Worm (Caenorhabditis elegans) whole organism, L4 larva: ENCODE data around the gene rabx-5.
A peak's percentile ranks its signal among the peaks of the same experiment; 100 is the strongest.

Experiments
- F10B5.3 ChIP-seq: sonication (generic microtip); optimal IDR thresholded peaks from 2 replicates; lab custom pipeline; 2016; ENCODE audit warnings: mild to moderate bottlenecking, missing genetic modification characterization, missing compliant biosample characterization
- T20F7.1 ChIP-seq: fragments of 200-800 bp; sonication (Bioruptor generic); optimal IDR thresholded peaks from 2 replicates; lab custom pipeline; 2018; ENCODE audit warnings: mild to moderate bottlenecking, missing genetic modification characterization, missing compliant biosample characterization
- Y105C5A.15 ChIP-seq: fragments of 200-800 bp; sonication (Bioruptor generic); IDR thresholded peaks from 2 replicates; pipeline ENCODE4 v1.3.6; 2022; ENCODE audit warnings: missing genetic modification characterization, missing compliant biosample characterization
- Y5F2A.4 ChIP-seq: fragments of 200-800 bp; sonication (Bioruptor generic); optimal IDR thresholded peaks from 2 replicates; lab custom pipeline; 2018; ENCODE audit warnings: mild to moderate bottlenecking, missing genetic modification characterization, missing compliant biosample characterization
- Y75B8A.6 ChIP-seq: fragments of 200-800 bp; sonication (Bioruptor generic); IDR thresholded peaks from 2 replicates; pipeline ENCODE4 v1.3.6; 2022; ENCODE audit warnings: missing genetic modification reagents, missing genetic modification characterization, missing compliant biosample characterization
- ZK546.5 ChIP-seq, 2 experiments: sonication (generic microtip); optimal IDR thresholded peaks; 2 replicates each; lab custom pipeline; 2017; ENCODE audit warnings: missing biosample characterization in 2 of 2, missing genetic modification characterization in 2 of 2
- aha-1 ChIP-seq: fragments of 150-350 bp; peaks from one replicate; lab custom pipeline; 2014; ENCODE audit warnings: missing biosample characterization, missing genetic modification characterization
- ama-1 ChIP-seq: fragments of 150-350 bp; optimal IDR thresholded peaks from 2 replicates; lab custom pipeline; 2014; ENCODE audit warnings: inconsistent platforms, mixed read lengths
- arid-1 ChIP-seq: fragments of 200-800 bp; sonication (Bioruptor generic); conservative IDR thresholded peaks from 2 replicates; pipeline ENCODE4 v1.3.6; 2022; ENCODE audit warnings: missing genetic modification reagents, missing genetic modification characterization, missing compliant biosample characterization
- attf-4 ChIP-seq: sonication (generic microtip); optimal IDR thresholded peaks from 3 replicates; lab custom pipeline; 2017; ENCODE audit warnings: missing biosample characterization, missing genetic modification characterization
- ceh-20 ChIP-seq: fragments of 200-800 bp; sonication (Bioruptor generic); IDR thresholded peaks from 2 replicates; pipeline ENCODE4 v1.3.6; 2022; ENCODE audit warnings: missing genetic modification reagents, missing genetic modification characterization, missing compliant biosample characterization
- ceh-28 ChIP-seq: fragments of 150-350 bp; optimal IDR thresholded peaks from 2 replicates; lab custom pipeline; 2014; ENCODE audit warnings: missing biosample characterization, missing genetic modification reagents, missing genetic modification characterization
- ceh-44 ChIP-seq: fragments of 200-800 bp; sonication (Bioruptor generic); IDR thresholded peaks from 2 replicates; pipeline ENCODE4 v1.3.6; 2022; ENCODE audit warnings: missing genetic modification reagents, missing genetic modification characterization, missing compliant biosample characterization
- ceh-82 ChIP-seq: sonication (generic microtip); optimal IDR thresholded peaks from 2 replicates; lab custom pipeline; 2017; ENCODE audit warnings: missing biosample characterization, missing genetic modification characterization
- ces-1 ChIP-seq: fragments of 150-350 bp; sonication (generic microtip); optimal IDR thresholded peaks from 4 replicates; lab custom pipeline; 2014; ENCODE audit warnings: missing biosample characterization, missing genetic modification reagents, missing genetic modification characterization
- ctbp-1 ChIP-seq: fragments of 200-800 bp; sonication (Bioruptor generic); IDR thresholded peaks from 2 replicates; pipeline ENCODE4 v1.3.6; 2022; ENCODE audit warnings: missing genetic modification reagents, missing genetic modification characterization, missing compliant biosample characterization
- daf-12 ChIP-seq: fragments of 150-350 bp; optimal IDR thresholded peaks from 2 replicates; lab custom pipeline; 2014; ENCODE audit warnings: missing biosample characterization, missing genetic modification reagents, missing genetic modification characterization
- dmd-6 ChIP-seq: fragments of 200-800 bp; sonication (Bioruptor generic); IDR thresholded peaks from 2 replicates; pipeline ENCODE4 v1.3.6; 2022; ENCODE audit warnings: missing genetic modification reagents, missing genetic modification characterization, missing compliant biosample characterization
- dmd-8 ChIP-seq: fragments of 200-800 bp; sonication (Bioruptor generic); IDR thresholded peaks from 2 replicates; pipeline ENCODE4 v1.3.6; 2022; ENCODE audit warnings: missing genetic modification characterization, missing compliant biosample characterization
- dmd-9 ChIP-seq: fragments of 200-800 bp; sonication (Bioruptor generic); IDR thresholded peaks from 2 replicates; pipeline ENCODE4 v1.3.6; 2022; ENCODE audit warnings: missing genetic modification reagents, missing genetic modification characterization, missing compliant biosample characterization
- duxl-1 ChIP-seq: sonication (generic microtip); optimal IDR thresholded peaks from 2 replicates; lab custom pipeline; 2016; ENCODE audit warnings: mild to moderate bottlenecking, missing genetic modification characterization, moderate library complexity, missing compliant biosample characterization; ENCODE audit not compliant: poor library complexity
- gei-8 ChIP-seq: fragments of 200-800 bp; sonication (Bioruptor generic); optimal IDR thresholded peaks from 2 replicates; lab custom pipeline; 2018; ENCODE audit warnings: mild to moderate bottlenecking, missing genetic modification characterization, missing compliant biosample characterization
- hlh-30 ChIP-seq: sonication (generic microtip); optimal IDR thresholded peaks from 2 replicates; lab custom pipeline; 2017; ENCODE audit warnings: antibody characterized with exemption, mild to moderate bottlenecking, missing genetic modification characterization, missing compliant biosample characterization; ENCODE audit not compliant: insufficient read depth
- jun-1 ChIP-seq: fragments of 150-350 bp; optimal IDR thresholded peaks from 2 replicates; lab custom pipeline; 2014; ENCODE audit warnings: missing biosample characterization, missing genetic modification reagents, missing genetic modification characterization
- lin-13 ChIP-seq: fragments of 150-350 bp; optimal IDR thresholded peaks from 2 replicates; lab custom pipeline; 2014; ENCODE audit warnings: missing biosample characterization, missing genetic modification reagents, missing genetic modification characterization
- lin-15B ChIP-seq: fragments of 150-350 bp; sonication (generic microtip); optimal IDR thresholded peaks from 3 replicates; lab custom pipeline; 2014; ENCODE audit warnings: missing biosample characterization, missing genetic modification characterization
- lin-29 ChIP-seq: fragments of 200-800 bp; sonication (Bioruptor generic); IDR thresholded peaks from 2 replicates; pipeline ENCODE4 v1.3.6; 2022; ENCODE audit warnings: missing genetic modification reagents, missing genetic modification characterization, missing compliant biosample characterization
- lin-38 ChIP-seq: fragments of 200-800 bp; sonication (Bioruptor generic); IDR thresholded peaks from 2 replicates; pipeline ENCODE4 v1.3.6; 2022; ENCODE audit warnings: missing genetic modification reagents, missing genetic modification characterization, missing compliant biosample characterization
- mdl-1 ChIP-seq, 2 experiments: fragments of 150-350 bp in 1 of 2; sonication (generic microtip) in 1 of 2; optimal IDR thresholded peaks; 2 replicates each; lab custom pipeline; 2014 to 2017; ENCODE audit warnings: missing biosample characterization in 2 of 2, missing genetic modification characterization in 2 of 2
- mdt-29 ChIP-seq: fragments of 200-800 bp; sonication (Bioruptor generic); IDR thresholded peaks from 2 replicates; pipeline ENCODE4 v1.3.6; 2022; ENCODE audit warnings: missing genetic modification reagents, missing genetic modification characterization, missing compliant biosample characterization
- mes-2 ChIP-seq: sonication (generic microtip); optimal IDR thresholded peaks from 2 replicates; lab custom pipeline; 2016; ENCODE audit warnings: missing genotype, mild to moderate bottlenecking, missing genetic modification characterization, missing compliant biosample characterization; ENCODE audit not compliant: poor library complexity, severe bottlenecking
- mxl-3 ChIP-seq: fragments of 200-800 bp; sonication (Bioruptor generic); optimal IDR thresholded peaks from 2 replicates; lab custom pipeline; 2018; ENCODE audit warnings: mild to moderate bottlenecking, missing genetic modification characterization, missing compliant biosample characterization
- nhr-10 ChIP-seq: fragments of 150-350 bp; optimal IDR thresholded peaks from 2 replicates; lab custom pipeline; 2014; ENCODE audit warnings: missing biosample characterization, missing genetic modification characterization
- nhr-11 ChIP-seq: fragments of 150-350 bp; optimal IDR thresholded peaks from 2 replicates; lab custom pipeline; 2014; ENCODE audit warnings: missing biosample characterization, missing genetic modification characterization
- nhr-237 ChIP-seq: sonication (generic microtip); optimal IDR thresholded peaks from 2 replicates; lab custom pipeline; 2017; ENCODE audit warnings: missing biosample characterization, missing genetic modification characterization
- nhr-41 ChIP-seq: fragments of 200-800 bp; sonication (Bioruptor generic); IDR thresholded peaks from 2 replicates; pipeline ENCODE4 v1.3.6; 2022; ENCODE audit warnings: missing genetic modification reagents, missing genetic modification characterization, missing compliant biosample characterization
- nhr-6 ChIP-seq: fragments of 150-350 bp; optimal IDR thresholded peaks from 2 replicates; lab custom pipeline; 2014; ENCODE audit warnings: missing biosample characterization, missing genetic modification characterization
- nhr-77 ChIP-seq: fragments of 150-350 bp; optimal IDR thresholded peaks from 2 replicates; lab custom pipeline; 2014; ENCODE audit warnings: missing biosample characterization, missing genetic modification characterization
- pha-4 ChIP-seq, 2 experiments: fragments of 150-350 bp in 1 of 2; fragments of 200-800 bp in 1 of 2; sonication (Bioruptor generic) in 1 of 2; IDR thresholded peaks in 1 of 2; optimal IDR thresholded peaks in 1 of 2; 2 replicates each; pipeline versions ENCODE4 v1.3.6 to Lab custom; 2014 to 2022; ENCODE audit warnings: missing genetic modification characterization in 2 of 2, missing genetic modification reagents in 2 of 2, missing biosample characterization in 1 of 2, missing compliant biosample characterization in 1 of 2
- php-3 ChIP-seq: fragments of 200-800 bp; sonication (Bioruptor generic); IDR thresholded peaks from 2 replicates; pipeline ENCODE4 v1.3.6; 2022; ENCODE audit warnings: missing genetic modification reagents, missing genetic modification characterization, missing compliant biosample characterization
- rbr-2 ChIP-seq: sonication (generic microtip); optimal IDR thresholded peaks from 2 replicates; lab custom pipeline; 2016; ENCODE audit warnings: missing genotype, missing genetic modification characterization, missing compliant biosample characterization
- sdz-12 ChIP-seq: fragments of 200-800 bp; sonication (Bioruptor generic); optimal IDR thresholded peaks from 2 replicates; lab custom pipeline; 2018; ENCODE audit warnings: mild to moderate bottlenecking, missing genetic modification characterization, missing compliant biosample characterization
- set-16 ChIP-seq: fragments of 200-800 bp; sonication (Bioruptor generic); IDR thresholded peaks from 2 replicates; pipeline ENCODE4 v1.3.6; 2022; ENCODE audit warnings: missing genetic modification reagents, missing genetic modification characterization, missing compliant biosample characterization
- spr-3 ChIP-seq: fragments of 200-800 bp; sonication (Bioruptor generic); optimal IDR thresholded peaks from 2 replicates; lab custom pipeline; 2018; ENCODE audit warnings: mild to moderate bottlenecking, missing genetic modification characterization, missing compliant biosample characterization
- unc-130 ChIP-seq: sonication (generic microtip); optimal IDR thresholded peaks from 2 replicates; lab custom pipeline; 2016; ENCODE audit warnings: missing genetic modification reagents, missing genetic modification characterization, missing compliant biosample characterization
- unc-62 ChIP-seq, 3 experiments: fragments of 150-350 bp in 1 of 3; sonication (generic microtip); optimal IDR thresholded peaks in 2 of 3; peaks in 1 of 3; 1 replicate in 1 of 3; 2 replicates in 2 of 3; lab custom pipeline; 2014 to 2017; ENCODE audit warnings: missing biosample characterization in 3 of 3, missing genetic modification characterization in 3 of 3, missing genetic modification reagents in 3 of 3, missing genotype in 1 of 3
- zag-1 ChIP-seq: fragments of 150-350 bp; optimal IDR thresholded peaks from 2 replicates; lab custom pipeline; 2014; ENCODE audit warnings: missing biosample characterization, missing genetic modification characterization
- zfp-2 ChIP-seq: sonication (generic microtip); optimal IDR thresholded peaks from 2 replicates; lab custom pipeline; 2016; ENCODE audit warnings: mild to moderate bottlenecking, missing genetic modification characterization, missing compliant biosample characterization
- zfp-3 ChIP-seq: fragments of 200-800 bp; sonication (Bioruptor generic); conservative IDR thresholded peaks from 2 replicates; pipeline ENCODE4 v1.3.6; 2022; ENCODE audit warnings: missing genetic modification reagents, missing genetic modification characterization, missing compliant biosample characterization
- zip-2 ChIP-seq: fragments of 150-350 bp; optimal IDR thresholded peaks from 2 replicates; lab custom pipeline; 2014; ENCODE audit warnings: missing biosample characterization, missing genetic modification characterization

Gene rabx-5

ce11 chrIII:10634034-10634433 lies 28.9 kb downstream of the rabx-5 start (continued):
- TF ChIP-seq nhr-237 = no peak
- TF ChIP-seq ctbp-1 (GFP tag; lab: Robert Waterston, UW) = peak; percentile 93
- no peak for TF ChIP-seq Y5F2A.4 (GFP tag; lab: Kevin White, UChicago)
- TF ChIP-seq daf-12 = no peak
- peak; percentile 90 for TF ChIP-seq mxl-3
- TF ChIP-seq gei-8 (GFP tag; lab: Kevin White, UChicago) = no peak
- TF ChIP-seq unc-62 (GFP tag; optimal IDR thresholded peaks at IDR 0.05 in 1 of 2; lab: Kevin White, UChicago) = peak in 1 of 2 experiments; percentile 97
- TF ChIP-seq unc-62 (tag; optimal IDR thresholded peaks at IDR 0.05; lab: Kevin White, UChicago) = no peak
- no peak for TF ChIP-seq sdz-12 (GFP tag; lab: Kevin White, UChicago)
- TF ChIP-seq mes-2 = peak; percentile 79
- TF ChIP-seq ces-1 (GFP tag; lab: Kevin White, UChicago) = no peak
- TF ChIP-seq mdt-29 (GFP tag; lab: Robert Waterston, UW) = no peak
- peak in 1 of 2 experiments; percentile 33 for TF ChIP-seq ZK546.5 (tag; optimal IDR thresholded peaks at IDR 0.05; lab: Kevin White, UChicago)
- TF ChIP-seq lin-13 (GFP tag; lab: Kevin White, UChicago) = peak; percentile 77
- peak; percentile 92 for TF ChIP-seq rbr-2 (tag; lab: Kevin White, UChicago)
- TF ChIP-seq ceh-82 (tag; lab: Kevin White, UChicago) = no peak
- TF ChIP-seq php-3 (GFP tag; lab: Robert Waterston, UW) = peak; percentile 72; the same call in 1 of the 2 replicates
- 0 out of 2 replicates have a peak, but pooled peaks have one; percentile 50 for TF ChIP-seq dmd-8 (GFP tag; lab: Robert Waterston, UW)
- peak; percentile 70 for TF ChIP-seq lin-38 (GFP tag; lab: Robert Waterston, UW)
- TF ChIP-seq ceh-28 (tag; lab: Kevin White, UChicago) = peak; percentile 24
- TF ChIP-seq Y105C5A.15 (GFP tag; lab: Robert Waterston, UW) = 0 out of 2 replicates have a peak, but pooled peaks have one; percentile 50
- peak; percentile 87 for TF ChIP-seq ceh-20
- TF ChIP-seq zfp-3 = no peak
- TF ChIP-seq ceh-44 (GFP tag; lab: Robert Waterston, UW) = no peak
- TF ChIP-seq aha-1 (tag; lab: Kevin White, UChicago) = peak; percentile 99
- peak; percentile 84 for TF ChIP-seq hlh-30 (tag; lab: Kevin White, UChicago)
- TF ChIP-seq ama-1 = no peak
- no peak for TF ChIP-seq zfp-2 (tag; lab: Kevin White, UChicago)
- peak; percentile 76 for TF ChIP-seq spr-3
- TF ChIP-seq T20F7.1 (GFP tag; lab: Kevin White, UChicago) = no peak
- no peak for TF ChIP-seq attf-4
- TF ChIP-seq nhr-41 (GFP tag; lab: Robert Waterston, UW) = peak; percentile 92; the same call in 1 of the 2 replicates
- no peak for TF ChIP-seq Y75B8A.6 (GFP tag; lab: Robert Waterston, UW)
- TF ChIP-seq arid-1 (GFP tag; lab: Robert Waterston, UW) = peak; percentile 60; the same call in 1 of the 2 replicates
- peak; percentile 70 for TF ChIP-seq duxl-1 (tag; lab: Kevin White, UChicago)
- peak; percentile 85 to 89 for TF ChIP-seq mdl-1 (tag; optimal IDR thresholded peaks at IDR 0.05; lab: Kevin White, UChicago)
- TF ChIP-seq lin-15B (tag; lab: Kevin White, UChicago) = no peak
- TF ChIP-seq dmd-6 (GFP tag; lab: Robert Waterston, UW) = peak; percentile 71
- TF ChIP-seq unc-130 (GFP tag; lab: Kevin White, UChicago) = no peak
- peak; percentile 86 for TF ChIP-seq nhr-10 (tag; lab: Kevin White, UChicago)
- TF ChIP-seq nhr-77 (tag; lab: Kevin White, UChicago) = peak; percentile 50
- TF ChIP-seq set-16 (GFP tag; lab: Robert Waterston, UW) = peak; percentile 100
- TF ChIP-seq lin-29 (GFP tag; lab: Robert Waterston, UW) = peak; percentile 43; the same call in 1 of the 2 replicates
- peak; percentile 93 for TF ChIP-seq nhr-6
- TF ChIP-seq pha-4 (GFP tag; IDR thresholded peaks at IDR 0.05; lab: Robert Waterston, UW) = peak; percentile 93
- TF ChIP-seq pha-4 (tag; optimal IDR thresholded peaks at IDR 0.05; lab: Kevin White, UChicago) = no peak
- TF ChIP-seq zag-1 (tag; lab: Kevin White, UChicago) = no peak
- TF ChIP-seq dmd-9 (GFP tag; lab: Robert Waterston, UW) = peak; percentile 41; the same call in 1 of the 2 replicates
- TF ChIP-seq nhr-11 (tag; lab: Kevin White, UChicago) = peak; percentile 82
- TF ChIP-seq jun-1 (tag; lab: Kevin White, UChicago) = no peak
- peak; percentile 7 for TF ChIP-seq F10B5.3
- peak; percentile 3 for TF ChIP-seq zip-2 (tag; lab: Kevin White, UChicago)
